Fruit fly (Drosophila melanogaster): ENCODE measurements around the gene Arl2.

The Arl2 gene

DNA sequence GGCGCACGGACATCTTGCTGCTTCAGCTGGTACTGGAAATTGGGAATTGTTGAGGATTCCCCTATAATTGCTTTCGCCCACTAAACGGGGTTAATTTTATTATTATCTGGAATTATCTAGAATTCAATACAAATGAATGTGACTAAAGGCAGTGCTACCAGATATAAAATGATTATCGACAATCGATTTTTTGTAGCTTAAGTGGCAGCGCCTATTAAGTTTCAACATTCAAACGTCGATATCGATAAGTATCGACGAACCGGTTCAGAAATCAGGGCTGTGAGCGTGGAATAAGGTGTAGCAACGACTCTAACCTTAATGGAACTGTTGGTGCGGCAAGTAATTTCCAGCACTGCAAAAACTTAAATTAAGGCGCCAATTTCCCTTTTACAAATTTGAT lies 35.8 kb upstream of the Arl2 start, which contains the start of gene Sgt1 (continued):
- TF ChIP-seq Doc3 (GFP tag; IDR thresholded peaks at IDR 0.05; ENCODE audit: partially characterized antibody) (peak; percentile 68; the same call in 2 of the 3 replicates), sug (tag; optimal IDR thresholded peaks at IDR 0.05) (peak; percentile 75), Chrac-16 (GFP tag; optimal IDR thresholded peaks at IDR 0.05) (peak; percentile 8), nerfin-1 (tag; optimal IDR thresholded peaks at IDR 0.05) (no peak), Fer2 (tag; optimal IDR thresholded peaks at IDR 0.05) (peak; percentile 14), Dll (GFP tag; IDR thresholded peaks at IDR 0.05; ENCODE audit: partially characterized antibody) (peak; percentile 85), CG8290 (GFP tag; optimal IDR thresholded peaks at IDR 0.05) (peak; percentile 30), CG8290 (tag; optimal IDR thresholded peaks at IDR 0.05) (no peak), twi (tag; optimal IDR thresholded peaks at IDR 0.05) (no peak), ato (GFP tag; IDR thresholded peaks at IDR 0.05; ENCODE audit: partially characterized antibody) (peak; percentile 99), CG8765 (GFP tag; IDR thresholded peaks at IDR 0.05) (0 out of 2 replicates have a peak, but pooled peaks have one; percentile 9), CG7786 (GFP tag; optimal IDR thresholded peaks at IDR 0.05) (peak; percentile 47), trh (GFP tag; optimal IDR thresholded peaks at IDR 0.05) (no peak), CG18619 (GFP tag; optimal IDR thresholded peaks at IDR 0.05) (peak; percentile 22), CG17912 (GFP tag; optimal IDR thresholded peaks at IDR 0.05) (peak; percentile 30), Myb (GFP tag; optimal IDR thresholded peaks at IDR 0.05) (peak; percentile 78), unpg (GFP tag; optimal IDR thresholded peaks at IDR 0.05) (no peak), Lpt (GFP tag; optimal IDR thresholded peaks at IDR 0.05) (no peak), toy (GFP tag; IDR thresholded peaks at IDR 0.05) (no peak), unc-4 (GFP tag; IDR thresholded peaks at IDR 0.05; ENCODE audit: partially characterized antibody) (peak; percentile 78), CG7271 (tag; optimal IDR thresholded peaks at IDR 0.05) (no peak), jigr1 (GFP tag; IDR thresholded peaks at IDR 0.05) (no peak), zfh2 (GFP tag; optimal IDR thresholded peaks at IDR 0.05) (peak; percentile 79), repo (GFP tag; optimal IDR thresholded peaks at IDR 0.05) (peak; percentile 40), trem (tag; optimal IDR thresholded peaks at IDR 0.05) (peak; percentile 93), Max (GFP tag; optimal IDR thresholded peaks at IDR 0.05) (peak; percentile 34), CG1792 (GFP tag; optimal IDR thresholded peaks at IDR 0.05) (peak; percentile 57), CTCF (GFP tag; optimal IDR thresholded peaks at IDR 0.05) (peak; percentile 56), CG9932 (GFP tag; IDR thresholded peaks at IDR 0.05) (peak; percentile 78), E2f2 (GFP tag; IDR thresholded peaks at IDR 0.05) (peak; percentile 100), Dek (tag; optimal IDR thresholded peaks at IDR 0.05) (peak; percentile 29), onecut (GFP tag; IDR thresholded peaks at IDR 0.05) (peak; percentile 42; the same call in 1 of the 2 replicates), exex (tag; optimal IDR thresholded peaks at IDR 0.05) (peak; percentile 73), tna (GFP tag; IDR thresholded peaks at IDR 0.05; ENCODE audit: partially characterized antibody) (peak; percentile 85), ATbp (GFP tag; optimal IDR thresholded peaks at IDR 0.05) (no peak), Six4 (GFP tag; optimal IDR thresholded peaks at IDR 0.05) (peak; percentile 6), CG42726 (GFP tag; IDR thresholded peaks at IDR 0.05; ENCODE audit: partially characterized antibody) (peak; percentile 71), Mad (GFP tag; optimal IDR thresholded peaks at IDR 0.05) (peak; percentile 34), CG7372 (GFP tag; IDR thresholded peaks at IDR 0.05) (no peak), so (GFP tag; IDR thresholded peaks at IDR 0.05) (0 out of 3 replicates have a peak, but pooled peaks have one; percentile 24), gro (GFP tag; optimal IDR thresholded peaks at IDR 0.05) (peak; percentile 79), CG1832 (GFP tag; optimal IDR thresholded peaks at IDR 0.05) (no peak), CG12155 (GFP tag; optimal IDR thresholded peaks at IDR 0.05) (peak; percentile 44), jumu (GFP tag; optimal IDR thresholded peaks at IDR 0.05) (peak; percentile 63)

Data from whole organism, embryonic.